Worm (Caenorhabditis elegans) whole organism, L4/young adult: ENCODE measurements around the gene F38B2.6.

ENCODE experiments used
- W03F9.2 ChIP-seq: fragments of 150-350 bp; optimal IDR thresholded peaks from 2 replicates; lab custom pipeline; 2014; ENCODE audit warnings: missing biosample characterization, missing genetic modification characterization
- dao-5 ChIP-seq: sonication (generic microtip); optimal IDR thresholded peaks from 2 replicates; lab custom pipeline; 2016; ENCODE audit warnings: missing genotype, missing genetic modification characterization, moderate library complexity, missing compliant biosample characterization
- him-1 ChIP-seq: sonication (generic microtip); optimal IDR thresholded peaks from 2 replicates; lab custom pipeline; 2016; ENCODE audit warnings: missing genotype, missing genetic modification reagents, missing genetic modification characterization, missing compliant biosample characterization

- TF ChIP-seq W03F9.2 (tag; lab: Kevin White, UChicago) (no peak), him-1 (tag; lab: Kevin White, UChicago) (no peak), dao-5 (tag; lab: Kevin White, UChicago) (no peak)
These were observed 15.8 kb upstream of the F38B2.6 start, which contains the start of gene inx-2 for ce11 chrX:11296683-11297365.
